Worm (Caenorhabditis elegans) whole organism, young adult: ENCODE results near the gene F13D12.10.

Source experiments
- B0336.3 ChIP-seq: fragments of 200-800 bp; sonication (Bioruptor generic); IDR thresholded peaks from 2 replicates; pipeline ENCODE4 v1.3.6; 2022; ENCODE audit warnings: missing genetic modification characterization, missing compliant biosample characterization
- F55B11.4 ChIP-seq: sonication (generic microtip); optimal IDR thresholded peaks from 2 replicates; lab custom pipeline; 2016; ENCODE audit warnings: missing compliant biosample characterization, missing genetic modification characterization, borderline replicate concordance; ENCODE audit not compliant: insufficient read depth
- Y53G8AR.9 ChIP-seq: fragments of 200-800 bp; sonication (Bioruptor generic); conservative IDR thresholded peaks from 2 replicates; pipeline ENCODE4 v1.3.6; 2022; ENCODE audit warnings: missing genetic modification reagents, missing genetic modification characterization, missing compliant biosample characterization
- dpl-1 ChIP-seq: fragments of 150-350 bp; optimal IDR thresholded peaks from 2 replicates; lab custom pipeline; 2014; ENCODE audit warnings: missing biosample characterization, missing genetic modification reagents, missing genetic modification characterization
- gei-17 ChIP-seq: fragments of 200-800 bp; sonication (Bioruptor generic); optimal IDR thresholded peaks from 2 replicates; lab custom pipeline; 2018; ENCODE audit warnings: mild to moderate bottlenecking, missing genetic modification characterization, missing compliant biosample characterization
- lin-35 ChIP-seq, 3 experiments: fragments of 150-350 bp in 2 of 3; sonication (generic microtip) in 1 of 3; optimal IDR thresholded peaks; 2 replicates each; lab custom pipeline; 2014 to 2018; ENCODE audit warnings: missing biosample characterization in 3 of 3, missing genetic modification characterization in 3 of 3, missing genetic modification reagents in 3 of 3
- nhr-80 ChIP-seq: sonication (generic microtip); optimal IDR thresholded peaks from 2 replicates; lab custom pipeline; 2016; ENCODE audit warnings: missing genetic modification characterization, missing compliant biosample characterization
- rec-8 ChIP-seq, 2 experiments: sonication (generic microtip); optimal IDR thresholded peaks; 2 replicates each; lab custom pipeline; 2016; ENCODE audit warnings: mild to moderate bottlenecking in 2 of 2, missing genetic modification characterization in 2 of 2, missing genetic modification reagents in 2 of 2, missing genotype in 2 of 2, missing biosample characterization in 1 of 2, missing compliant biosample characterization in 1 of 2, moderate library complexity in 1 of 2
- sptf-2 ChIP-seq: fragments of 200-800 bp; sonication (Bioruptor generic); optimal IDR thresholded peaks from 2 replicates; lab custom pipeline; 2018; ENCODE audit warnings: mild to moderate bottlenecking, missing genetic modification characterization, missing compliant biosample characterization
- unc-62 ChIP-seq: fragments of 150-350 bp; optimal IDR thresholded peaks from 2 replicates; lab custom pipeline; 2014; ENCODE audit warnings: missing biosample characterization, missing genetic modification reagents, missing genetic modification characterization
- ztf-18 ChIP-seq: sonication (generic microtip); optimal IDR thresholded peaks from 2 replicates; lab custom pipeline; 2016; ENCODE audit warnings: missing genotype, mild to moderate bottlenecking, missing genetic modification characterization, missing compliant biosample characterization

ce11 chrII:11709464-11709863 lies 4.1 kb upstream of the F13D12.10 start, which contains the start of gene fcmt-1:
- TF ChIP-seq nhr-80 (tag; lab: Kevin White, UChicago) (no peak), sptf-2 (GFP tag; lab: Kevin White, UChicago) (no peak), F55B11.4 (tag; lab: Kevin White, UChicago) (no peak), ztf-18 (tag; lab: Kevin White, UChicago) (no peak), lin-35 (GFP tag; optimal IDR thresholded peaks at IDR 0.05; lab: Kevin White, UChicago) (no peak), B0336.3 (no peak), Y53G8AR.9 (GFP tag; lab: Robert Waterston, UW) (no peak), rec-8 (tag; optimal IDR thresholded peaks at IDR 0.05; lab: Kevin White, UChicago) (no peak), unc-62 (no peak), gei-17 (GFP tag; lab: Kevin White, UChicago) (no peak), dpl-1 (GFP tag; lab: Kevin White, UChicago) (no peak)
